Worm (Caenorhabditis elegans) whole organism, mixed stage, embryonic: ENCODE data around the gene col-19.

Experiments used
- bed-3 ChIP-seq: fragments of 200-800 bp; sonication (Bioruptor generic); optimal IDR thresholded peaks from 3 replicates; lab custom pipeline; 2018; ENCODE audit warnings: mild to moderate bottlenecking, missing genetic modification characterization, moderate library complexity, missing compliant biosample characterization
- drap-1 ChIP-seq: fragments of 200-800 bp; sonication (Bioruptor generic); optimal IDR thresholded peaks from 3 replicates; lab custom pipeline; 2018; ENCODE audit warnings: mild to moderate bottlenecking, missing genetic modification characterization, missing compliant biosample characterization
- elt-1 ChIP-seq: sonication (generic microtip); optimal IDR thresholded peaks from 2 replicates; lab custom pipeline; 2017; ENCODE audit warnings: missing genetic modification characterization, mild to moderate bottlenecking, missing compliant biosample characterization, antibody characterized with exemption, moderate library complexity, borderline replicate concordance; ENCODE audit not compliant: insufficient read depth
- lin-13 ChIP-seq: fragments of 150-350 bp; optimal IDR thresholded peaks from 2 replicates; lab custom pipeline; 2014; ENCODE audit warnings: missing biosample characterization, missing genetic modification characterization
- mep-1 ChIP-seq: fragments of 150-350 bp; optimal IDR thresholded peaks from 2 replicates; lab custom pipeline; 2017; ENCODE audit warnings: missing biosample characterization, missing genetic modification reagents, missing genetic modification characterization, inconsistent platforms
- unc-120 ChIP-seq: sonication (generic microtip); optimal IDR thresholded peaks from 2 replicates; lab custom pipeline; 2017; ENCODE audit warnings: missing genetic modification characterization, missing compliant biosample characterization; ENCODE audit not compliant: poor library complexity, severe bottlenecking
- unc-39 ChIP-seq: fragments of 150-350 bp; optimal IDR thresholded peaks from 2 replicates; lab custom pipeline; 2014; ENCODE audit warnings: missing biosample characterization, missing genetic modification characterization

DNA sequence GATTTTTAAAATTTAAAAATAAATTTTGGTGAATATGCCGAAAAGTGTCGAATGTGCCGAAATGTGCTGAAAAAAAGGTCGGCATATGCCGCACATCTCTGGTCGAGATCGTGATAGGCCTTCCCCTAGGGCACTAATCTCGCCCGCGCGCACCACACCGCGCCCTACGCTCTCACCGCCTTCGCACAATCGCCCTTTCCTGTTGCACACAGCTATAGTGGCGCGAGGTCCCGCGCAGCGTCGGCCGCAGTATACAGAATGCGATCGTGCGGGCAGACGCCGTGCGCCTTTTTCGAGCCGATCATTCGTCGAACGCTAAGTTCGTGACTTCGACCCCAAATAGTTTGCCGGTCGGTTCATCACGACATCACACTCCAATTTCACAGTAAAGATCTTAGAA lies 22.0 kb upstream of the col-19 start:
- no peak for TF ChIP-seq lin-13
- no peak for TF ChIP-seq mep-1 (tag; lab: Kevin White, UChicago)
- TF ChIP-seq unc-120 (tag; lab: Kevin White, UChicago) = no peak
- TF ChIP-seq bed-3 (GFP tag; lab: Kevin White, UChicago) = no peak
- no peak for TF ChIP-seq unc-39
- no peak for TF ChIP-seq drap-1 (GFP tag; lab: Kevin White, UChicago)
- TF ChIP-seq elt-1 (tag; lab: Kevin White, UChicago) = no peak
